Fruit fly (Drosophila melanogaster) whole organism, prepupa: Measurements from ENCODE around the gene CG9522.

ENCODE experiments used
- CG8632 ChIP-seq: fragments of 200-800 bp; sonication (Bioruptor generic); optimal IDR thresholded peaks from 3 replicates; lab custom pipeline; 2016; ENCODE audit warnings: missing biosample characterization, missing genetic modification characterization
- Eip93F ChIP-seq: fragments of 200-800 bp; sonication (Bioruptor generic); optimal IDR thresholded peaks from 2 replicates; lab custom pipeline; 2016; ENCODE audit warnings: missing biosample characterization, mild to moderate bottlenecking, missing genetic modification characterization
- Hr4 ChIP-seq: fragments of 200-800 bp; sonication (Bioruptor generic); optimal IDR thresholded peaks from 3 replicates; lab custom pipeline; 2016; ENCODE audit warnings: missing biosample characterization, missing genetic modification characterization
- Sox102F ChIP-seq: fragments of 200-800 bp; sonication (Bioruptor generic); optimal IDR thresholded peaks from 2 replicates; lab custom pipeline; 2016; ENCODE audit warnings: missing biosample characterization, mild to moderate bottlenecking, missing genetic modification characterization
- eg ChIP-seq: fragments of 200-800 bp; sonication (Bioruptor generic); IDR thresholded peaks from 3 replicates; pipeline ENCODE4 v1.3.6; 2022; ENCODE audit warnings: missing biosample characterization, missing genetic modification characterization

DNA sequence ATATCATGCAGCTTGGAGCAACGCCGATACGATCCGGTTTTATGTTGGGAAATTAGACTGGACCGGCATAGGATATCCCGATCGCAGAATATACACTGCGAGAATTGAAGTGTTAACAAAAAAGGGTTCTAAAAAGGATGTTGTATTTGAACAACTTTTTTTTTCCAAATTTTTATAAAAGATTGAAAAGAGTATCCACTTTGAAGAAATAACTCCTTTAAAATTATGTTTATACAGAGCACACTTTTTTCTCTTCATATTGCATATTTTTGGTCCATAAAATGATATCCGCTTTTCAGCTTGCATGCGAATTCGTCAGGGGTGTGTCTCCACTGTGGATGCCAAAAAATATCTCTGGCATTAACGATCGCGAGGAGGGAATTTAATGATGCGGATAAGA is 43.7 kb upstream of the CG9522 start:
- TF ChIP-seq CG8632 (GFP tag; lab: Kevin White, UChicago) (peak; percentile 12), Sox102F (GFP tag; lab: Kevin White, UChicago) (no peak), Hr4 (GFP tag; lab: Kevin White, UChicago) (peak; percentile 1), Eip93F (GFP tag; lab: Kevin White, UChicago) (no peak), eg (peak; percentile 71)
